Fruit fly (Drosophila melanogaster): ENCODE results near the gene CG46310.
A peak's percentile ranks its signal among the peaks of the same experiment; 100 is the strongest.

Gene CG46310

dm6 chr3R:23173393-23173981 lies at the start of gene CG46310:
CG46310 (plus strand) TSS chr3R:23173873.
- TF ChIP-seq fkh (GFP tag; optimal IDR thresholded peaks at IDR 0.05) (peak; percentile 73), lz (GFP tag; optimal IDR thresholded peaks at IDR 0.05) (peak; percentile 88), CG4318 (GFP tag; optimal IDR thresholded peaks at IDR 0.05) (peak; percentile 29), Sox102F (GFP tag; optimal IDR thresholded peaks at IDR 0.05) (peak; percentile 85), CG9139 (GFP tag; optimal IDR thresholded peaks at IDR 0.05) (peak; percentile 40), svp (GFP tag) (peak; percentile 92), pdm3 (GFP tag; optimal IDR thresholded peaks at IDR 0.05) (peak; percentile 62), fd85E (GFP tag; optimal IDR thresholded peaks at IDR 0.05) (peak; percentile 63), ss (GFP tag; optimal IDR thresholded peaks at IDR 0.05) (peak; percentile 34 to 70), Sox15 (GFP tag; optimal IDR thresholded peaks at IDR 0.05) (peak; percentile 74), CG6808 (GFP tag; optimal IDR thresholded peaks at IDR 0.05) (peak; percentile 55), eg (GFP tag; IDR thresholded peaks at IDR 0.05) (peak; percentile 93), Lpt (GFP tag; optimal IDR thresholded peaks at IDR 0.05) (peak; percentile 68), CG3032 (tag; optimal IDR thresholded peaks at IDR 0.05) (peak; percentile 80), CG10669 (GFP tag; optimal IDR thresholded peaks at IDR 0.05) (peak; percentile 71), dsx (GFP tag; optimal IDR thresholded peaks at IDR 0.05; ENCODE audit: poor library complexity, severe bottlenecking) (peak; percentile 44), Smox (GFP tag; optimal IDR thresholded peaks at IDR 0.05) (peak; percentile 83), CG6792 (GFP tag; optimal IDR thresholded peaks at IDR 0.05) (peak; percentile 93), CG32006 (GFP tag; optimal IDR thresholded peaks at IDR 0.05) (peak; percentile 69), acj6 (GFP tag; optimal IDR thresholded peaks at IDR 0.05) (peak; percentile 87), Hr38 (GFP tag; optimal IDR thresholded peaks at IDR 0.05) (no peak), Hr4 (GFP tag; optimal IDR thresholded peaks at IDR 0.05) (peak; percentile 64), Eip93F (GFP tag; optimal IDR thresholded peaks at IDR 0.05) (peak; percentile 95), CG11902 (GFP tag; optimal IDR thresholded peaks at IDR 0.05) (peak; percentile 83), CG8319 (GFP tag; optimal IDR thresholded peaks at IDR 0.05) (peak; percentile 78), CG31627 (GFP tag; optimal IDR thresholded peaks at IDR 0.05) (peak; percentile 71), topi (GFP tag; optimal IDR thresholded peaks at IDR 0.05) (peak; percentile 86), Blimp-1 (GFP tag; optimal IDR thresholded peaks at IDR 0.05) (peak; percentile 85), OdsH (GFP tag; optimal IDR thresholded peaks at IDR 0.05) (peak; percentile 83), Eip75B (GFP tag; optimal IDR thresholded peaks at IDR 0.05) (peak; percentile 89), CG1621 (tag; optimal IDR thresholded peaks at IDR 0.05) (peak; percentile 42), Sox14 (GFP tag; optimal IDR thresholded peaks at IDR 0.05) (peak; percentile 76), CG8632 (GFP tag; optimal IDR thresholded peaks at IDR 0.05) (peak; percentile 89), CG11294 (GFP tag; IDR thresholded peaks at IDR 0.05) (peak; percentile 66), achi (GFP tag; optimal IDR thresholded peaks at IDR 0.05) (peak; percentile 85), CG6276 (GFP tag; optimal IDR thresholded peaks at IDR 0.05) (peak; percentile 73), CG8119 (GFP tag; IDR thresholded peaks at IDR 0.05) (peak; percentile 79; the same call in 2 of the 3 replicates), CG7368 (GFP tag; optimal IDR thresholded peaks at IDR 0.05) (peak; percentile 79), Gug (GFP tag; IDR thresholded peaks at IDR 0.05) (peak; percentile 82), CG6854 (GFP tag; optimal IDR thresholded peaks at IDR 0.05) (peak; percentile 65), fd59A (GFP tag; optimal IDR thresholded peaks at IDR 0.05) (peak; percentile 46), salr (GFP tag; optimal IDR thresholded peaks at IDR 0.05) (peak in 1 of 2 experiments; percentile 78), cyc (GFP tag; optimal IDR thresholded peaks at IDR 0.05) (peak; percentile 83), CG10631 (GFP tag; optimal IDR thresholded peaks at IDR 0.05) (peak; percentile 90), net (GFP tag; optimal IDR thresholded peaks at IDR 0.05) (peak; percentile 78), esn (GFP tag; optimal IDR thresholded peaks at IDR 0.05) (peak; percentile 95), Eip78C (GFP tag) (peak; percentile 96), CG15336 (GFP tag; IDR thresholded peaks at IDR 0.05) (peak; percentile 87), dac (GFP tag; optimal IDR thresholded peaks at IDR 0.05) (peak; percentile 4), Ets21C (GFP tag; optimal IDR thresholded peaks at IDR 0.05) (peak; percentile 58), CG6163 (GFP tag; IDR thresholded peaks at IDR 0.05) (peak; percentile 94)
